Fruit fly (Drosophila melanogaster): ENCODE results near the gene CG12104.

CG12104 gene

dm6 chr3L:1558178-1558788 lies 44.2 kb downstream of the CG12104 start, which contains the start of the genes Pex10 and CG12099 (continued):
- TF ChIP-seq Xrp1 (GFP tag; IDR thresholded peaks at IDR 0.05) (peak; percentile 93), Gug (GFP tag; IDR thresholded peaks at IDR 0.05) (peak; percentile 89), chif (GFP tag; optimal IDR thresholded peaks at IDR 0.05) (peak; percentile 30 to 66), CG11560 (tag; IDR thresholded peaks at IDR 0.05) (peak; percentile 83), CG8478 (optimal IDR thresholded peaks at IDR 0.05) (no peak), salm (tag; optimal IDR thresholded peaks at IDR 0.05) (peak; percentile 59), Hey (tag; optimal IDR thresholded peaks at IDR 0.05) (no peak), grn (GFP tag; optimal IDR thresholded peaks at IDR 0.05) (peak; percentile 74), Taf1 (GFP tag; IDR thresholded peaks at IDR 0.05) (peak; percentile 86), chinmo (GFP tag; IDR thresholded peaks at IDR 0.05; ENCODE audit: partially characterized antibody) (peak; percentile 45; the same call in 1 of the 4 replicates), CG14441 (GFP tag; IDR thresholded peaks at IDR 0.05) (peak; percentile 89), CG11504 (tag; optimal IDR thresholded peaks at IDR 0.05) (no peak), zen (tag; optimal IDR thresholded peaks at IDR 0.05) (peak; percentile 89), CG7786 (GFP tag; optimal IDR thresholded peaks at IDR 0.05) (peak; percentile 48), Side (GFP tag; optimal IDR thresholded peaks at IDR 0.05) (peak; percentile 48), CG34422 (GFP tag; IDR thresholded peaks at IDR 0.05) (peak; percentile 95), CG17328 (GFP tag; IDR thresholded peaks at IDR 0.05) (peak; percentile 86), CG8089 (GFP tag; optimal IDR thresholded peaks at IDR 0.05) (no peak), pum (GFP tag; optimal IDR thresholded peaks at IDR 0.05) (peak; percentile 67), CG1233 (GFP tag; optimal IDR thresholded peaks at IDR 0.05) (peak; percentile 75), CG7745 (tag; optimal IDR thresholded peaks at IDR 0.05) (no peak), HmgZ (tag; optimal IDR thresholded peaks at IDR 0.05) (peak; percentile 84), CG4820 (GFP tag; optimal IDR thresholded peaks at IDR 0.05) (peak; percentile 81), cg (GFP tag; optimal IDR thresholded peaks at IDR 0.05) (peak; percentile 91), rib (GFP tag; IDR thresholded peaks at IDR 0.05) (peak; percentile 85), cato (GFP tag; optimal IDR thresholded peaks at IDR 0.05; ENCODE audit: borderline replicate concordance) (peak; percentile 84), wdn (GFP tag; IDR thresholded peaks at IDR 0.05) (peak; percentile 86), ab (GFP tag; optimal IDR thresholded peaks at IDR 0.05) (peak; percentile 24), Oaz (GFP tag; IDR thresholded peaks at IDR 0.05) (peak; percentile 75), CG11085 (GFP tag; IDR thresholded peaks at IDR 0.05) (peak; percentile 88), MBD-R2 (GFP tag; IDR thresholded peaks at IDR 0.05) (peak; percentile 92), CG17186 (GFP tag; optimal IDR thresholded peaks at IDR 0.05) (peak; percentile 86), CG10274 (GFP tag; optimal IDR thresholded peaks at IDR 0.05) (peak; percentile 63), pros (GFP tag; optimal IDR thresholded peaks at IDR 0.05) (peak; percentile 32), tx (GFP tag; optimal IDR thresholded peaks at IDR 0.05) (peak; percentile 56), CG15073 (GFP tag; optimal IDR thresholded peaks at IDR 0.05) (peak; percentile 48), tin (GFP tag; optimal IDR thresholded peaks at IDR 0.05) (peak; percentile 91), shn (GFP tag; optimal IDR thresholded peaks at IDR 0.05) (peak; percentile 57), Ets65A (GFP tag) (peak; percentile 97), dan (GFP tag; IDR thresholded peaks at IDR 0.05) (peak; percentile 77), Lhr (GFP tag; optimal IDR thresholded peaks at IDR 0.05) (peak; percentile 66), sc (optimal IDR thresholded peaks at IDR 0.05) (no peak), sc (GFP tag; optimal IDR thresholded peaks at IDR 0.05) (no peak), dm (GFP tag; optimal IDR thresholded peaks at IDR 0.05) (peak; percentile 61), nau (GFP tag; optimal IDR thresholded peaks at IDR 0.05) (no peak), CG15269 (tag; optimal IDR thresholded peaks at IDR 0.05) (peak; percentile 86), ara (GFP tag; IDR thresholded peaks at IDR 0.05) (peak; percentile 87), HmgD (GFP tag; optimal IDR thresholded peaks at IDR 0.05) (no peak), Dad (GFP tag; optimal IDR thresholded peaks at IDR 0.05) (peak; percentile 41), fru (optimal IDR thresholded peaks at IDR 0.05) (no peak), zf30C (GFP tag; optimal IDR thresholded peaks at IDR 0.05) (no peak), Stat92E (GFP tag; optimal IDR thresholded peaks at IDR 0.05) (peak in 1 of 3 experiments; percentile 56)
